Worm (Caenorhabditis elegans) whole organism, young adult: Measurements from ENCODE around the gene Y49F6C.6.

ENCODE experiments used
- B0019.2 ChIP-seq: fragments of 200-800 bp; sonication (Bioruptor generic); conservative IDR thresholded peaks from 2 replicates; pipeline ENCODE4 v1.3.6; 2022; ENCODE audit warnings: missing genetic modification reagents, missing genetic modification characterization, missing compliant biosample characterization
- B0261.1 ChIP-seq: sonication (generic microtip); optimal IDR thresholded peaks from 2 replicates; lab custom pipeline; 2016; ENCODE audit warnings: mild to moderate bottlenecking, missing genetic modification characterization, moderate library complexity, missing compliant biosample characterization
- D2030.7 ChIP-seq: fragments of 200-800 bp; sonication (Bioruptor generic); IDR thresholded peaks from 2 replicates; pipeline ENCODE4 v1.3.6; 2022; ENCODE audit warnings: missing genetic modification reagents, missing genetic modification characterization, missing compliant biosample characterization
- F39B2.1 ChIP-seq: fragments of 200-800 bp; sonication (Bioruptor generic); IDR thresholded peaks from 2 replicates; pipeline ENCODE4 v1.3.6; 2022; ENCODE audit warnings: missing genetic modification reagents, missing genetic modification characterization, missing compliant biosample characterization
- Y53G8AR.9 ChIP-seq: fragments of 200-800 bp; sonication (Bioruptor generic); conservative IDR thresholded peaks from 2 replicates; pipeline ENCODE4 v1.3.6; 2022; ENCODE audit warnings: missing genetic modification reagents, missing genetic modification characterization, missing compliant biosample characterization
- Y95B8A.8 ChIP-seq: fragments of 200-800 bp; sonication (Bioruptor generic); IDR thresholded peaks from 2 replicates; pipeline ENCODE4 v1.3.6; 2022; ENCODE audit warnings: missing genetic modification reagents, missing genetic modification characterization, missing compliant biosample characterization
- ama-1 ChIP-seq, 3 experiments: fragments of 150-350 bp in 1 of 3; sonication (generic microtip) in 2 of 3; optimal IDR thresholded peaks; 2 replicates each; lab custom pipeline; 2014 to 2018; ENCODE audit warnings: missing biosample characterization in 2 of 3, missing genetic modification characterization in 2 of 3, missing genetic modification reagents in 2 of 3
- aptf-2 ChIP-seq: fragments of 200-800 bp; sonication (Bioruptor generic); conservative IDR thresholded peaks from 2 replicates; pipeline ENCODE4 v1.3.6; 2022; ENCODE audit warnings: missing genetic modification reagents, missing genetic modification characterization, missing compliant biosample characterization
- athp-1 ChIP-seq: sonication (generic microtip); optimal IDR thresholded peaks from 2 replicates; lab custom pipeline; 2017; ENCODE audit warnings: mild to moderate bottlenecking, missing genetic modification characterization, missing compliant biosample characterization
- attf-6 ChIP-seq: fragments of 200-800 bp; sonication (Bioruptor generic); IDR thresholded peaks from 2 replicates; pipeline ENCODE4 v1.3.6; 2022; ENCODE audit warnings: missing genetic modification reagents, missing genetic modification characterization, missing compliant biosample characterization
- ceh-100 ChIP-seq: fragments of 200-800 bp; sonication (Bioruptor generic); IDR thresholded peaks from 2 replicates; pipeline ENCODE4 v1.3.6; 2022; ENCODE audit warnings: missing genetic modification reagents, missing genetic modification characterization, missing compliant biosample characterization
- ceh-58 ChIP-seq: fragments of 200-800 bp; sonication (Bioruptor generic); IDR thresholded peaks from 2 replicates; pipeline ENCODE4 v1.3.6; 2022; ENCODE audit warnings: missing genetic modification characterization, missing compliant biosample characterization
- dox-1 ChIP-seq: fragments of 200-800 bp; sonication (Bioruptor generic); IDR thresholded peaks from 2 replicates; pipeline ENCODE4 v1.3.6; 2022; ENCODE audit warnings: missing genetic modification reagents, missing genetic modification characterization, missing compliant biosample characterization
- dpff-1 ChIP-seq: sonication (generic microtip); optimal IDR thresholded peaks from 2 replicates; lab custom pipeline; 2017; ENCODE audit warnings: mild to moderate bottlenecking, missing genetic modification characterization, missing compliant biosample characterization
- efl-1 ChIP-seq: fragments of 150-350 bp; optimal IDR thresholded peaks from 2 replicates; lab custom pipeline; 2014; ENCODE audit warnings: missing biosample characterization, missing genetic modification reagents, missing genetic modification characterization
- ekl-4 ChIP-seq: fragments of 200-800 bp; sonication (Bioruptor generic); IDR thresholded peaks from 2 replicates; pipeline ENCODE4 v1.3.6; 2022; ENCODE audit warnings: missing genetic modification reagents, missing genetic modification characterization, missing compliant biosample characterization
- hlh-26 ChIP-seq: fragments of 200-800 bp; sonication (Bioruptor generic); conservative IDR thresholded peaks from 2 replicates; pipeline ENCODE4 v1.3.6; 2022; ENCODE audit warnings: missing genetic modification reagents, missing genetic modification characterization, missing compliant biosample characterization
- hmg-1.2 ChIP-seq: fragments of 200-800 bp; sonication (Bioruptor generic); IDR thresholded peaks from 2 replicates; pipeline ENCODE4 v1.3.6; 2022; ENCODE audit warnings: missing genetic modification reagents, missing genetic modification characterization, missing compliant biosample characterization
- hsf-1 ChIP-seq: fragments of 200-800 bp; sonication (Bioruptor generic); IDR thresholded peaks from 2 replicates; pipeline ENCODE4 v1.3.6; 2022; ENCODE audit warnings: missing genetic modification reagents, missing genetic modification characterization, missing compliant biosample characterization
- lag-1 ChIP-seq: fragments of 200-800 bp; sonication (Bioruptor generic); IDR thresholded peaks from 2 replicates; pipeline ENCODE4 v1.3.6; 2022; ENCODE audit warnings: missing genetic modification reagents, missing genetic modification characterization, missing compliant biosample characterization
- lin-26 ChIP-seq: fragments of 200-800 bp; sonication (Bioruptor generic); IDR thresholded peaks from 2 replicates; pipeline ENCODE4 v1.3.6; 2022; ENCODE audit warnings: missing genetic modification reagents, missing genetic modification characterization, missing compliant biosample characterization
- lin-40 ChIP-seq: sonication (generic microtip); optimal IDR thresholded peaks from 2 replicates; lab custom pipeline; 2016; ENCODE audit warnings: missing genetic modification characterization, mild to moderate bottlenecking, missing compliant biosample characterization, missing genotype, missing genetic modification reagents
- lsl-1 ChIP-seq: fragments of 200-800 bp; sonication (Bioruptor generic); optimal IDR thresholded peaks from 2 replicates; lab custom pipeline; 2018; ENCODE audit warnings: mild to moderate bottlenecking, missing genetic modification characterization, moderate library complexity, missing compliant biosample characterization
- madf-10 ChIP-seq: sonication (generic microtip); optimal IDR thresholded peaks from 2 replicates; lab custom pipeline; 2016; ENCODE audit warnings: mild to moderate bottlenecking, missing genetic modification characterization, missing compliant biosample characterization
- madf-6 ChIP-seq: fragments of 200-800 bp; sonication (Bioruptor generic); IDR thresholded peaks from 2 replicates; pipeline ENCODE4 v1.3.6; 2022; ENCODE audit warnings: missing genetic modification reagents, missing genetic modification characterization, missing compliant biosample characterization
- madf-8 ChIP-seq: fragments of 200-800 bp; sonication (Bioruptor generic); conservative IDR thresholded peaks from 2 replicates; pipeline ENCODE4 v1.3.6; 2022; ENCODE audit warnings: missing genetic modification reagents, missing genetic modification characterization, missing compliant biosample characterization
- mcd-1 ChIP-seq: fragments of 200-800 bp; sonication (Bioruptor generic); IDR thresholded peaks from 2 replicates; pipeline ENCODE4 v1.3.6; 2022; ENCODE audit warnings: missing genetic modification reagents, missing genetic modification characterization, missing compliant biosample characterization
- nfyb-1 ChIP-seq: fragments of 200-800 bp; sonication (Bioruptor generic); IDR thresholded peaks from 2 replicates; pipeline ENCODE4 v1.3.6; 2022; ENCODE audit warnings: missing genetic modification reagents, missing genetic modification characterization, missing compliant biosample characterization
- nhr-120 ChIP-seq: fragments of 200-800 bp; sonication (Bioruptor generic); IDR thresholded peaks from 2 replicates; pipeline ENCODE4 v1.3.6; 2022; ENCODE audit warnings: missing genetic modification characterization, missing compliant biosample characterization
- nhr-179 ChIP-seq: sonication (generic microtip); optimal IDR thresholded peaks from 2 replicates; lab custom pipeline; 2016; ENCODE audit warnings: mild to moderate bottlenecking, missing genetic modification characterization, missing compliant biosample characterization
- nhr-80 ChIP-seq: sonication (generic microtip); optimal IDR thresholded peaks from 2 replicates; lab custom pipeline; 2016; ENCODE audit warnings: missing genetic modification characterization, missing compliant biosample characterization
- pha-4 ChIP-seq: fragments of 150-350 bp; sonication (generic microtip); optimal IDR thresholded peaks from 2 replicates; lab custom pipeline; 2014; ENCODE audit warnings: missing biosample characterization, missing genetic modification reagents, missing genetic modification characterization
- rcor-1 ChIP-seq: fragments of 200-800 bp; sonication (Bioruptor generic); IDR thresholded peaks from 2 replicates; pipeline ENCODE4 v1.3.6; 2022; ENCODE audit warnings: missing genetic modification reagents, missing genetic modification characterization, missing compliant biosample characterization
- rec-8 ChIP-seq, 2 experiments: sonication (generic microtip); optimal IDR thresholded peaks; 2 replicates each; lab custom pipeline; 2016; ENCODE audit warnings: mild to moderate bottlenecking in 2 of 2, missing genetic modification characterization in 2 of 2, missing genetic modification reagents in 2 of 2, missing genotype in 2 of 2, missing biosample characterization in 1 of 2, missing compliant biosample characterization in 1 of 2, moderate library complexity in 1 of 2
- repo-1 ChIP-seq: sonication (generic microtip); optimal IDR thresholded peaks from 2 replicates; lab custom pipeline; 2017; ENCODE audit warnings: mild to moderate bottlenecking, missing genetic modification characterization, missing compliant biosample characterization
- tbp1 ChIP-seq: fragments of 200-800 bp; sonication (Bioruptor generic); optimal IDR thresholded peaks from 2 replicates; lab custom pipeline; 2018; ENCODE audit warnings: mild to moderate bottlenecking, missing genetic modification characterization, missing compliant biosample characterization
- unc-62 ChIP-seq: fragments of 150-350 bp; optimal IDR thresholded peaks from 2 replicates; lab custom pipeline; 2014; ENCODE audit warnings: missing biosample characterization, missing genetic modification reagents, missing genetic modification characterization
- xnd-1 ChIP-seq: sonication (generic microtip); optimal IDR thresholded peaks from 2 replicates; lab custom pipeline; 2016; ENCODE audit warnings: missing genotype, missing genetic modification reagents, missing genetic modification characterization, missing compliant biosample characterization
- zfh-2 ChIP-seq: fragments of 200-800 bp; sonication (Bioruptor generic); conservative IDR thresholded peaks from 2 replicates; pipeline ENCODE4 v1.3.6; 2022; ENCODE audit warnings: missing genetic modification reagents, missing genetic modification characterization, missing compliant biosample characterization
- ztf-28 ChIP-seq: fragments of 200-800 bp; sonication (Bioruptor generic); IDR thresholded peaks from 2 replicates; pipeline ENCODE4 v1.3.6; 2022; ENCODE audit warnings: missing genetic modification reagents, missing genetic modification characterization, missing compliant biosample characterization

The Y49F6C.6 gene

DNA sequence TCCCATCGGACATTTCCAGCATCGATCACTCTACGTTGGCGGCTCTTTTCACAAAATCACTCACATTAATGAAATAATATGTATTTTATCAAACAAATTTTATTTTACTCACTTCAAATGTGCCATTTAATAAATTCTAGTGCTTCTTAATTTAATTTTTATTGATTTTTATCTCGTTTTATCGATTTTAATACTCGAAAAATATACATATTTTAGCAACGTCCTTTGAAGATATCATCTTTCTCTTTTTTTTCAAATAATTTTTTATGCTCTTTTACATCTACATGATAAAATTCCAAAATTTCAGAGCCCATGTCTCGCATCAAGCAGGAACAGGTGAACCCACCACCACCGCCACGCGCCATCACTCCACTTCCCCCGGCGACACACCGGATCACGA is 8.2 kb downstream of the Y49F6C.6 start, which contains the start of the genes lido-14 and bath-27:
Gene lido-14, plus strand, starts transcription at position 301 of the 400 bp plus-strand sequence.
Gene bath-27, plus strand, starts transcription at position 306 of the 400 bp plus-strand sequence.
- no peak for TF ChIP-seq nhr-120 (GFP tag; lab: Robert Waterston, UW)
- no peak for TF ChIP-seq unc-62 (GFP tag; lab: Kevin White, UChicago)
- TF ChIP-seq aptf-2 = no peak
- no peak for TF ChIP-seq lag-1 (GFP tag; lab: Robert Waterston, UW)
- no peak for TF ChIP-seq lsl-1 (GFP tag; lab: Kevin White, UChicago)
- TF ChIP-seq nhr-179 = no peak
- no peak for TF ChIP-seq lin-40 (tag; lab: Kevin White, UChicago)
- no peak for TF ChIP-seq Y53G8AR.9

DNA sequence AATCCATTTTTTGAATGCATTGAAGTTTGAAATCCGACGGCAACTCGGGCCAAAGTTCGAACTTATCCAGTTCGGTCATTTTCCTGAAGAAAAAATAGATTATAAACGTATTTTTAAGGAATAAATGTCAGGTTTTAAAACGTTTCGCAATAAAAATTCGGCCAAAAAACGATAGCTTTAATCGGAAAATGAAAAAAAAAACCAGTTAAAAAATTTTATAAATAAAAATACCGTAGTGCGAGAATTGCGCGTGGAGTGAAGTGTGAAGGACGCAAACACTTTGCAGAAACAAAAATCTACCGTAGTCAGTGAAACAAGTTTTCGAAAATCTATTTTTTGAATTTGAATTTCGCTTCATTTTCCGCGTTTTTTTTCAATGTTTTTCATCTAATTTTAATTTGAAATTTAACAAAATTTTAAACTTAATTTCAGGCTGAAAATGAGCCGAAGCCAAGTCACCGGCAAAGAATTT is 17.1 kb downstream of the Y49F6C.6 start, which contains the start of gene F14D2.8:
Gene F14D2.8, minus strand, starts transcription at position 51 of the 472 bp plus-strand sequence.
- TF ChIP-seq athp-1 (tag; lab: Kevin White, UChicago) (no peak), madf-6 (peak; percentile 68), unc-62 (GFP tag; lab: Kevin White, UChicago) (no peak), B0019.2 (GFP tag; lab: Robert Waterston, UW) (no peak), madf-8 (0 out of 2 replicates have a peak, but pooled peaks have one; percentile 6), hlh-26 (GFP tag; lab: Robert Waterston, UW) (no peak), D2030.7 (GFP tag; lab: Robert Waterston, UW) (peak; percentile 25; the same call in 1 of the 2 replicates), madf-10 (tag; lab: Kevin White, UChicago) (no peak), Y53G8AR.9 (no peak), ama-1 (optimal IDR thresholded peaks at IDR 0.05; lab: Kevin White, UChicago) (no peak), ama-1 (GFP tag; optimal IDR thresholded peaks at IDR 0.05; lab: Kevin White, UChicago) (no peak), ceh-58 (GFP tag; lab: Robert Waterston, UW) (no peak), pha-4 (no peak), lsl-1 (GFP tag; lab: Kevin White, UChicago) (peak; percentile 86)

DNA sequence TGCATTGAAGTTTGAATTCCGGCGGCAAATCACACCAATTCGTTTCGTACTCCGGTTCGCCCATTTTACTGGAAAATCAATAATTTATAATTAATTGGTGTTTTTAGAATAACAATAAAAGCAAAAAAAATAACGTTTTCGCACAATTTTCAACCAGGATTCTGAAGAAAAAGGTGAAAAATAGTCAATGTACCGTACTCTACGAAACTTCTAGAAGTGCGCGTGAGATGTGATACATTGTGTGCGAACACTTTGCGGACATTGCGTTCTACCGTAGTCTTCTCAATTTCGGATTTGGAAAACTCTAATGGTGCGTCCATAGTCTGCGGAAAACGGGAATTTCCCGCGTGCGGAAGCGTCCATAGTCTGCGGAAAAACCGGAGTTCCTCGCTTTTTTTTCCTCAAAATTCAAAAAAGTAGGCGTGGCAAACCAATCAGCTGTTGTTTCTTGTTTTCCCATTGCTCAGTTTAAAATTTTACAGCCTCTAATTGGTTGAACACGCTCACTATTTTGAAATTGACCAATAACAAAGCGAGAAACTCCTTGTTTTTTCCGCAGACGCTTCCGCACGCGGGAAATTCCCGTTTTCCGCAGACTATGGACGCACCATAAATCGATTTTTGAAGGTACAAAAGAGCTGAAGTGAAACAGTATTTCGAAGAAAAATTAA is 18.9 kb downstream of the Y49F6C.6 start, which contains the start of the genes F14D2.14 and bath-29:
Gene F14D2.14, minus strand, starts transcription at position 51 of the 671 bp plus-strand sequence.
Gene bath-29, plus strand, starts transcription at position 621 of the 671 bp plus-strand sequence.
- TF ChIP-seq nhr-120 (GFP tag; lab: Robert Waterston, UW) (no peak), rec-8 (tag; optimal IDR thresholded peaks at IDR 0.05; lab: Kevin White, UChicago) (no peak), athp-1 (tag; lab: Kevin White, UChicago) (no peak), mcd-1 (0 out of 2 replicates have a peak, but pooled peaks have one; percentile 15), ztf-28 (GFP tag; lab: Robert Waterston, UW) (no peak), lsl-1 (GFP tag; lab: Kevin White, UChicago) (peak; percentile 71), ceh-100 (GFP tag; lab: Robert Waterston, UW) (no peak), madf-8 (0 out of 2 replicates have a peak, but pooled peaks have one; percentile 45), attf-6 (no peak), dpff-1 (tag; lab: Kevin White, UChicago) (no peak), nfyb-1 (GFP tag; lab: Robert Waterston, UW) (peak; percentile 70; the same call in 1 of the 2 replicates), D2030.7 (GFP tag; lab: Robert Waterston, UW) (peak; percentile 51), nhr-80 (tag; lab: Kevin White, UChicago) (no peak), lin-26 (GFP tag; lab: Robert Waterston, UW) (no peak), madf-6 (peak; percentile 84), dox-1 (GFP tag; lab: Robert Waterston, UW) (peak; percentile 40; the same call in 1 of the 2 replicates), B0261.1 (no peak), xnd-1 (tag; lab: Kevin White, UChicago) (peak; percentile 15), hsf-1 (GFP tag; lab: Robert Waterston, UW) (peak; percentile 90), Y95B8A.8 (GFP tag; lab: Robert Waterston, UW) (0 out of 2 replicates have a peak, but pooled peaks have one; percentile 10), tbp1 (GFP tag; lab: Kevin White, UChicago) (no peak), ekl-4 (GFP tag; lab: Robert Waterston, UW) (0 out of 2 replicates have a peak, but pooled peaks have one; percentile 23), hmg-1.2 (GFP tag; lab: Robert Waterston, UW) (0 out of 2 replicates have a peak, but pooled peaks have one; percentile 5), repo-1 (tag; lab: Kevin White, UChicago) (no peak), F39B2.1 (GFP tag; lab: Robert Waterston, UW) (no peak), rcor-1 (GFP tag; lab: Robert Waterston, UW) (peak; percentile 15; the same call in 1 of the 2 replicates), zfh-2 (GFP tag; lab: Robert Waterston, UW) (no peak), efl-1 (GFP tag; lab: Kevin White, UChicago) (peak; percentile 0)
